Worm (Caenorhabditis elegans): ENCODE results near the gene B0250.8.

Gene B0250.8

DNA sequence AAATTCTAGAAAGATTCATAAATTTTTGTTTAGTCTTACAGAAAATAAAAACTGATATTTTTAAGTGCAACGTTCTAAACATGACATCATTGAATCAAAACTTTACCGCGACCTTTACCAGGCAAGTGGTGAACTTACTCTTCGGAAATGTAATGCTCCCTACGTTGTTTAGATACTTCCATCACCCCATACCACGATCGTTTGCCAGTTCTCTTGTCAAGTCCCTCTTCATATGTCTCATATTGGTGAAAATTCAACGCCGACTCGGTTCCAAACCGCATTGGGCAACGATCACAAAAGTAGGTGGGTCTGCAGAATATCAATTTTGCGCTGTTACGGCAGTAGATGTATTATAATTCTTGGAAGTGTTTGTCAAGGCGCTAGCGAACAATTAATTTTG is 9.5 kb downstream of the B0250.8 start, which contains the start of gene B0250.18:
Gene B0250.18 (minus strand): TSS at position 101 of the 400 bp plus-strand sequence.
- TF ChIP-seq ceh-82 (tag; optimal IDR thresholded peaks at IDR 0.05) (no peak), ceh-63 (GFP tag; optimal IDR thresholded peaks at IDR 0.05) (no peak), dsc-1 (tag; optimal IDR thresholded peaks at IDR 0.05) (no peak), ztf-4 (tag; optimal IDR thresholded peaks at IDR 0.05) (no peak), lir-3 (tag; optimal IDR thresholded peaks at IDR 0.05; ENCODE audit: poor library complexity) (no peak), rnt-1 (tag; optimal IDR thresholded peaks at IDR 0.05) (no peak), zip-4 (GFP tag; optimal IDR thresholded peaks at IDR 0.05) (no peak), lin-15B (tag; optimal IDR thresholded peaks at IDR 0.05) (no peak), dpl-1 (GFP tag; optimal IDR thresholded peaks at IDR 0.05) (no peak), C04F5.9 (tag; optimal IDR thresholded peaks at IDR 0.05) (no peak), fos-1 (tag; optimal IDR thresholded peaks at IDR 0.05) (no peak), vab-15 (tag; optimal IDR thresholded peaks at IDR 0.05) (no peak), lin-35 (GFP tag; optimal IDR thresholded peaks at IDR 0.05) (no peak), pag-3 (tag; optimal IDR thresholded peaks at IDR 0.05; ENCODE audit: borderline replicate concordance, insufficient read depth) (no peak), nhr-12 (tag; optimal IDR thresholded peaks at IDR 0.05) (no peak), nhr-28 (tag; optimal IDR thresholded peaks at IDR 0.05) (no peak), mab-9 (GFP tag; IDR thresholded peaks at IDR 0.05) (no peak), unc-130 (tag; optimal IDR thresholded peaks at IDR 0.05) (no peak), lin-39 (tag; optimal IDR thresholded peaks at IDR 0.05) (no peak), F16B12.6 (tag; optimal IDR thresholded peaks at IDR 0.05) (no peak)

DNA sequence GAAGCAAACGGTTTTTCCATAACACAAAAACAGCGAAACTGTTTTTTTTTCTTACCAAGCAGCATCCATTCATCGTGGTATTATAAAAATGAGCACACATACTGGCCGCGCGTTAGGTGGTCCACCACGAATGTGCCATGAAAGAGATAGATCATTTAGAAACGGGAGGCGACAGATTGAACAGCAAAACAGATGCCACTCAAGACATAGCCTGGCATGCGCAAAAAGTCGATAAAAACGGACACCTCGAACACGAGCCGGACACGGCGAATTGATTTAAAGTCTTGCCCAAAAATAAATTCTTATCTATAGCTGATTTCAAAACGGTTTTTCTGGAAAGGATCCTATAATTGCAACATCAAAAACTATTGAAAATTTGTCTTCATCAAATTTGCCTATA is 13.1 kb downstream of the B0250.8 start:
- no peak for TF ChIP-seq nhr-19 (GFP tag; conservative IDR thresholded peaks at IDR 0.05)
- no peak for TF ChIP-seq ama-1 (optimal IDR thresholded peaks at IDR 0.05)
- TF ChIP-seq efl-3 (GFP tag; optimal IDR thresholded peaks at IDR 0.05) = no peak
- TF ChIP-seq nhr-71 (tag; optimal IDR thresholded peaks at IDR 0.05) = no peak
- no peak for TF ChIP-seq efl-1 (optimal IDR thresholded peaks at IDR 0.05)
- TF ChIP-seq efl-1 (GFP tag; optimal IDR thresholded peaks at IDR 0.05 in 1 of 2) = no peak
- peak in 1 of 3 experiments; percentile 8 for TF ChIP-seq ceh-82 (tag; optimal IDR thresholded peaks at IDR 0.05)
- TF ChIP-seq grh-1 (GFP tag; IDR thresholded peaks at IDR 0.05) = no peak
- TF ChIP-seq nhr-28 (tag; optimal IDR thresholded peaks at IDR 0.05) = no peak
- peak; percentile 44 for TF ChIP-seq dsc-1 (tag; optimal IDR thresholded peaks at IDR 0.05)
- no peak for TF ChIP-seq F16B12.6 (tag; optimal IDR thresholded peaks at IDR 0.05)
- peak; percentile 10 for TF ChIP-seq pag-3 (tag; optimal IDR thresholded peaks at IDR 0.05; ENCODE audit: borderline replicate concordance, insufficient read depth)
- TF ChIP-seq lin-39 (tag; optimal IDR thresholded peaks at IDR 0.05) = no peak
- no peak for TF ChIP-seq lin-15B (tag; optimal IDR thresholded peaks at IDR 0.05)
- no peak for TF ChIP-seq isw-1 (GFP tag; IDR thresholded peaks at IDR 0.05)
- TF ChIP-seq ztf-11 (tag; optimal IDR thresholded peaks at IDR 0.05) = no peak
- TF ChIP-seq vab-15 (tag; optimal IDR thresholded peaks at IDR 0.05) = no peak
- no peak for TF ChIP-seq skn-1 (tag; optimal IDR thresholded peaks at IDR 0.05)
- TF ChIP-seq lin-13 (GFP tag; optimal IDR thresholded peaks at IDR 0.05) = no peak
- no peak for TF ChIP-seq irx-1 (tag; optimal IDR thresholded peaks at IDR 0.05)
- no peak for TF ChIP-seq nhr-47 (tag; optimal IDR thresholded peaks at IDR 0.05)

DNA sequence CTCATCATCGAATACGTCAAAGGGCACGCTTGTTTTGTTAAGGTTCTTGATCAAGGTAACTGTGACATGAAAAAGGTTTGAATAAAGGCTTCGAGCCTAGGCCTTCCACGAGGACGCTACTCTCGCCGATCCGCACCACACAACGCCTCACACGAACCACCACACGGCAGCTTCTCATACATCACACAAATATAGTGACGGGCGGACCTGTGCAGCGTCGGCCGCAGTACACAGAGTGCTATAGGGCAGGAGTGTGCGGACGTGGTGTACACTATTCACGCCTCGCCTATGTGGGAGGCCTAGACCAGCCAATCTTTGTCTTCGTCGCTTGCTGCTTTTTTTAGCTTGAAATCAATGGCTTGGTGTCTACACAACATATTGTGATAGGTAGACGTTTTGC is 14.6 kb downstream of the B0250.8 start:
- TF ChIP-seq ceh-90 (tag; optimal IDR thresholded peaks at IDR 0.05) (no peak), blmp-1 (tag; optimal IDR thresholded peaks at IDR 0.05) (no peak), dsc-1 (tag; optimal IDR thresholded peaks at IDR 0.05) (peak; percentile 54), nhr-77 (tag; optimal IDR thresholded peaks at IDR 0.05) (no peak), pqm-1 (tag; optimal IDR thresholded peaks at IDR 0.05) (no peak), ceh-8 (GFP tag; optimal IDR thresholded peaks at IDR 0.05) (no peak), unc-86 (tag; optimal IDR thresholded peaks at IDR 0.05) (no peak), nhr-90 (tag; optimal IDR thresholded peaks at IDR 0.05; ENCODE audit: poor library complexity) (no peak), unc-62 (GFP tag; optimal IDR thresholded peaks at IDR 0.05) (no peak), ceh-63 (GFP tag; optimal IDR thresholded peaks at IDR 0.05) (no peak), elt-2 (tag; optimal IDR thresholded peaks at IDR 0.05) (no peak), aha-1 (tag; optimal IDR thresholded peaks at IDR 0.05) (no peak), zag-1 (tag; optimal IDR thresholded peaks at IDR 0.05) (no peak), snu-23 (GFP tag; optimal IDR thresholded peaks at IDR 0.05) (peak; percentile 52), nhr-47 (tag; optimal IDR thresholded peaks at IDR 0.05) (peak; percentile 59), lsy-2 (tag; optimal IDR thresholded peaks at IDR 0.05) (peak in 1 of 2 experiments; percentile 3), nhr-237 (tag; optimal IDR thresholded peaks at IDR 0.05) (no peak), jun-1 (tag; optimal IDR thresholded peaks at IDR 0.05) (no peak), nhr-28 (tag; optimal IDR thresholded peaks at IDR 0.05) (no peak), hpl-2 (GFP tag; optimal IDR thresholded peaks at IDR 0.05) (no peak), tlp-1 (tag; optimal IDR thresholded peaks at IDR 0.05) (no peak), elt-3 (tag; optimal IDR thresholded peaks at IDR 0.05) (no peak), nhr-19 (GFP tag; conservative IDR thresholded peaks at IDR 0.05) (peak; percentile 41)
